Fruit fly (Drosophila melanogaster): ENCODE measurements around the gene CG16800.

- TF ChIP-seq CG13296 (GFP tag; optimal IDR thresholded peaks at IDR 0.05): no peak
- no peak for TF ChIP-seq CG30020 (tag; optimal IDR thresholded peaks at IDR 0.05)
- no peak for TF ChIP-seq Hr39 (optimal IDR thresholded peaks at IDR 0.05)
- no peak for TF ChIP-seq CG34224 (GFP tag; IDR thresholded peaks at IDR 0.05; ENCODE audit: partially characterized antibody)
- TF ChIP-seq sim (GFP tag; IDR thresholded peaks at IDR 0.05): no peak
- no peak for TF ChIP-seq Rx (GFP tag; IDR thresholded peaks at IDR 0.05)
- TF ChIP-seq org-1 (GFP tag; optimal IDR thresholded peaks at IDR 0.05): no peak
- TF ChIP-seq pan (optimal IDR thresholded peaks at IDR 0.05): no peak
- no peak for TF ChIP-seq pan (GFP tag; optimal IDR thresholded peaks at IDR 0.05 in 1 of 2, IDR thresholded peaks at IDR 0.05 in 1 of 2)
- no peak for TF ChIP-seq da (GFP tag; optimal IDR thresholded peaks at IDR 0.05)
- no peak for TF ChIP-seq mirr (GFP tag; optimal IDR thresholded peaks at IDR 0.05)
- no peak for TF ChIP-seq Atf3 (GFP tag; optimal IDR thresholded peaks at IDR 0.05)
These were observed 12.1 kb downstream of the CG16800 start, which contains the start of gene Vha68-3 for dm6 chr2L:12978486-12978885.
